Worm (Caenorhabditis elegans) whole organism, young adult: ENCODE results near the gene C27C12.4.

Experiments used
- B0261.1 ChIP-seq: sonication (generic microtip); optimal IDR thresholded peaks from 2 replicates; lab custom pipeline; 2016; ENCODE audit warnings: mild to moderate bottlenecking, missing genetic modification characterization, moderate library complexity, missing compliant biosample characterization
- B0336.3 ChIP-seq: fragments of 200-800 bp; sonication (Bioruptor generic); IDR thresholded peaks from 2 replicates; pipeline ENCODE4 v1.3.6; 2022; ENCODE audit warnings: missing genetic modification characterization, missing compliant biosample characterization
- C06A6.2 ChIP-seq: fragments of 200-800 bp; sonication (Bioruptor generic); conservative IDR thresholded peaks from 2 replicates; pipeline ENCODE4 v1.3.6; 2022; ENCODE audit warnings: missing genetic modification characterization, missing compliant biosample characterization
- D2030.7 ChIP-seq: fragments of 200-800 bp; sonication (Bioruptor generic); IDR thresholded peaks from 2 replicates; pipeline ENCODE4 v1.3.6; 2022; ENCODE audit warnings: missing genetic modification reagents, missing genetic modification characterization, missing compliant biosample characterization
- F10E7.11 ChIP-seq: sonication (generic microtip); optimal IDR thresholded peaks from 2 replicates; lab custom pipeline; 2017; ENCODE audit warnings: mild to moderate bottlenecking, missing genetic modification characterization, moderate library complexity, missing compliant biosample characterization
- F23B12.7 ChIP-seq: sonication (generic microtip); optimal IDR thresholded peaks from 2 replicates; lab custom pipeline; 2017; ENCODE audit warnings: missing genetic modification characterization, mild to moderate bottlenecking, missing compliant biosample characterization, antibody characterized with exemption, moderate library complexity; ENCODE audit not compliant: insufficient read depth
- F57C9.4 ChIP-seq: sonication (generic microtip); optimal IDR thresholded peaks from 2 replicates; lab custom pipeline; 2017; ENCODE audit warnings: mild to moderate bottlenecking, missing genetic modification characterization, missing compliant biosample characterization
- Y95B8A.8 ChIP-seq: fragments of 200-800 bp; sonication (Bioruptor generic); IDR thresholded peaks from 2 replicates; pipeline ENCODE4 v1.3.6; 2022; ENCODE audit warnings: missing genetic modification reagents, missing genetic modification characterization, missing compliant biosample characterization
- ZK185.1 ChIP-seq: sonication (generic microtip); optimal IDR thresholded peaks from 2 replicates; lab custom pipeline; 2016; ENCODE audit warnings: mild to moderate bottlenecking, missing genetic modification characterization, missing compliant biosample characterization; ENCODE audit not compliant: poor library complexity, severe bottlenecking
- ama-1 ChIP-seq, 3 experiments: fragments of 150-350 bp in 1 of 3; sonication (generic microtip) in 2 of 3; optimal IDR thresholded peaks; 2 replicates each; lab custom pipeline; 2014 to 2018; ENCODE audit warnings: missing biosample characterization in 2 of 3, missing genetic modification characterization in 2 of 3, missing genetic modification reagents in 2 of 3
- attf-5 ChIP-seq: fragments of 200-800 bp; sonication (Bioruptor generic); optimal IDR thresholded peaks from 2 replicates; lab custom pipeline; 2018; ENCODE audit warnings: mild to moderate bottlenecking, missing genetic modification characterization, missing compliant biosample characterization
- bed-2 ChIP-seq: fragments of 200-800 bp; sonication (Bioruptor generic); IDR thresholded peaks from 2 replicates; pipeline ENCODE4 v1.3.6; 2022; ENCODE audit warnings: missing genetic modification reagents, missing genetic modification characterization, missing compliant biosample characterization
- cebp-1 ChIP-seq, 2 experiments: fragments of 200-800 bp in 1 of 2; sonication (Bioruptor generic) in 1 of 2; sonication (generic microtip) in 1 of 2; IDR thresholded peaks in 1 of 2; optimal IDR thresholded peaks in 1 of 2; 2 replicates each; pipeline versions ENCODE4 v1.3.6 to Lab custom; 2017 to 2022; ENCODE audit warnings: missing compliant biosample characterization in 2 of 2, missing genetic modification characterization in 2 of 2, mild to moderate bottlenecking in 1 of 2, missing genetic modification reagents in 1 of 2, moderate library complexity in 1 of 2
- ceh-27 ChIP-seq: fragments of 200-800 bp; sonication (Bioruptor generic); optimal IDR thresholded peaks from 2 replicates; lab custom pipeline; 2018; ENCODE audit warnings: mild to moderate bottlenecking, missing genetic modification characterization, moderate library complexity, missing compliant biosample characterization
- ceh-91 ChIP-seq: fragments of 200-800 bp; sonication (Bioruptor generic); IDR thresholded peaks from 2 replicates; pipeline ENCODE4 v1.3.6; 2022; ENCODE audit warnings: missing genetic modification reagents, missing genetic modification characterization, missing compliant biosample characterization
- dox-1 ChIP-seq: fragments of 200-800 bp; sonication (Bioruptor generic); IDR thresholded peaks from 2 replicates; pipeline ENCODE4 v1.3.6; 2022; ENCODE audit warnings: missing genetic modification reagents, missing genetic modification characterization, missing compliant biosample characterization
- dpff-1 ChIP-seq: sonication (generic microtip); optimal IDR thresholded peaks from 2 replicates; lab custom pipeline; 2017; ENCODE audit warnings: mild to moderate bottlenecking, missing genetic modification characterization, missing compliant biosample characterization
- ekl-4 ChIP-seq: fragments of 200-800 bp; sonication (Bioruptor generic); IDR thresholded peaks from 2 replicates; pipeline ENCODE4 v1.3.6; 2022; ENCODE audit warnings: missing genetic modification reagents, missing genetic modification characterization, missing compliant biosample characterization
- gei-17 ChIP-seq: fragments of 200-800 bp; sonication (Bioruptor generic); optimal IDR thresholded peaks from 2 replicates; lab custom pipeline; 2018; ENCODE audit warnings: mild to moderate bottlenecking, missing genetic modification characterization, missing compliant biosample characterization
- him-1 ChIP-seq: sonication (generic microtip); optimal IDR thresholded peaks from 2 replicates; lab custom pipeline; 2016; ENCODE audit warnings: missing genotype, missing genetic modification reagents, missing genetic modification characterization, missing compliant biosample characterization
- let-526 ChIP-seq: fragments of 200-800 bp; sonication (Bioruptor generic); IDR thresholded peaks from 2 replicates; pipeline ENCODE4 v1.3.6; 2022; ENCODE audit warnings: missing genetic modification reagents, missing genetic modification characterization, missing compliant biosample characterization
- let-607 ChIP-seq, 2 experiments: fragments of 200-800 bp in 1 of 2; sonication (Bioruptor generic) in 1 of 2; sonication (generic microtip) in 1 of 2; optimal IDR thresholded peaks; 2 replicates each; lab custom pipeline; 2016 to 2018; ENCODE audit warnings: mild to moderate bottlenecking in 2 of 2, missing compliant biosample characterization in 2 of 2, missing genetic modification characterization in 2 of 2, moderate library complexity in 2 of 2, missing genotype in 1 of 2
- lin-35 ChIP-seq, 3 experiments: fragments of 150-350 bp in 2 of 3; sonication (generic microtip) in 1 of 3; optimal IDR thresholded peaks; 2 replicates each; lab custom pipeline; 2014 to 2018; ENCODE audit warnings: missing biosample characterization in 3 of 3, missing genetic modification characterization in 3 of 3, missing genetic modification reagents in 3 of 3
- lin-40 ChIP-seq: sonication (generic microtip); optimal IDR thresholded peaks from 2 replicates; lab custom pipeline; 2016; ENCODE audit warnings: missing genetic modification characterization, mild to moderate bottlenecking, missing compliant biosample characterization, missing genotype, missing genetic modification reagents
- madf-8 ChIP-seq: fragments of 200-800 bp; sonication (Bioruptor generic); conservative IDR thresholded peaks from 2 replicates; pipeline ENCODE4 v1.3.6; 2022; ENCODE audit warnings: missing genetic modification reagents, missing genetic modification characterization, missing compliant biosample characterization
- mcd-1 ChIP-seq: fragments of 200-800 bp; sonication (Bioruptor generic); IDR thresholded peaks from 2 replicates; pipeline ENCODE4 v1.3.6; 2022; ENCODE audit warnings: missing genetic modification reagents, missing genetic modification characterization, missing compliant biosample characterization
- mel-28 ChIP-seq: sonication (generic microtip); optimal IDR thresholded peaks from 2 replicates; lab custom pipeline; 2016; ENCODE audit warnings: borderline replicate concordance, mild to moderate bottlenecking, missing genetic modification characterization, missing compliant biosample characterization
- nhr-80 ChIP-seq: sonication (generic microtip); optimal IDR thresholded peaks from 2 replicates; lab custom pipeline; 2016; ENCODE audit warnings: missing genetic modification characterization, missing compliant biosample characterization
- rcor-1 ChIP-seq: fragments of 200-800 bp; sonication (Bioruptor generic); IDR thresholded peaks from 2 replicates; pipeline ENCODE4 v1.3.6; 2022; ENCODE audit warnings: missing genetic modification reagents, missing genetic modification characterization, missing compliant biosample characterization
- rec-8 ChIP-seq, 2 experiments: sonication (generic microtip); optimal IDR thresholded peaks; 2 replicates each; lab custom pipeline; 2016; ENCODE audit warnings: mild to moderate bottlenecking in 2 of 2, missing genetic modification characterization in 2 of 2, missing genetic modification reagents in 2 of 2, missing genotype in 2 of 2, missing biosample characterization in 1 of 2, missing compliant biosample characterization in 1 of 2, moderate library complexity in 1 of 2
- repo-1 ChIP-seq: sonication (generic microtip); optimal IDR thresholded peaks from 2 replicates; lab custom pipeline; 2017; ENCODE audit warnings: mild to moderate bottlenecking, missing genetic modification characterization, missing compliant biosample characterization
- snpc-1.3 ChIP-seq: sonication (generic microtip); optimal IDR thresholded peaks from 2 replicates; lab custom pipeline; 2017; ENCODE audit warnings: missing genetic modification characterization, mild to moderate bottlenecking, missing compliant biosample characterization, antibody characterized with exemption, moderate library complexity, missing genotype, missing genetic modification reagents; ENCODE audit not compliant: insufficient read depth
- snpc-4 ChIP-seq, 5 experiments: fragments of 150-350 bp in 1 of 5; sonication (generic microtip) in 4 of 5; optimal IDR thresholded peaks; 2 replicates each; lab custom pipeline; 2014 to 2018; ENCODE audit warnings: missing genetic modification characterization in 5 of 5, missing biosample characterization in 3 of 5, antibody characterized with exemption in 2 of 5, mild to moderate bottlenecking in 2 of 5, missing compliant biosample characterization in 2 of 5, missing genotype in 2 of 5, moderate library complexity in 2 of 5, missing genetic modification reagents in 1 of 5
- somi-1 ChIP-seq: fragments of 200-800 bp; sonication (Bioruptor generic); optimal IDR thresholded peaks from 2 replicates; lab custom pipeline; 2018; ENCODE audit warnings: mild to moderate bottlenecking, missing genetic modification characterization, missing compliant biosample characterization
- sptf-2 ChIP-seq: fragments of 200-800 bp; sonication (Bioruptor generic); optimal IDR thresholded peaks from 2 replicates; lab custom pipeline; 2018; ENCODE audit warnings: mild to moderate bottlenecking, missing genetic modification characterization, missing compliant biosample characterization
- tlf-1 ChIP-seq: fragments of 200-800 bp; sonication (Bioruptor generic); optimal IDR thresholded peaks from 2 replicates; lab custom pipeline; 2018; ENCODE audit warnings: mild to moderate bottlenecking, missing genetic modification characterization, missing compliant biosample characterization
- unc-62 ChIP-seq: fragments of 150-350 bp; optimal IDR thresholded peaks from 2 replicates; lab custom pipeline; 2014; ENCODE audit warnings: missing biosample characterization, missing genetic modification reagents, missing genetic modification characterization
- ztf-22 ChIP-seq: fragments of 200-800 bp; sonication (Bioruptor generic); optimal IDR thresholded peaks from 2 replicates; lab custom pipeline; 2018; ENCODE audit warnings: mild to moderate bottlenecking, missing genetic modification characterization, moderate library complexity, missing compliant biosample characterization
- ztf-28 ChIP-seq: fragments of 200-800 bp; sonication (Bioruptor generic); IDR thresholded peaks from 2 replicates; pipeline ENCODE4 v1.3.6; 2022; ENCODE audit warnings: missing genetic modification reagents, missing genetic modification characterization, missing compliant biosample characterization
- ztf-6 ChIP-seq: fragments of 200-800 bp; sonication (Bioruptor generic); IDR thresholded peaks from 2 replicates; pipeline ENCODE4 v1.3.6; 2022; ENCODE audit warnings: missing genetic modification reagents, missing genetic modification characterization, missing compliant biosample characterization

C27C12.4 gene

ce11 chrX:14810718-14811117, 43.2 kb upstream of the C27C12.4 start, which contains the start of gene atf-4 (continued):
- no peak for TF ChIP-seq F57C9.4 (tag; lab: Kevin White, UChicago)
- TF ChIP-seq attf-5 (GFP tag; lab: Kevin White, UChicago), result peak; percentile 46
- TF ChIP-seq Y95B8A.8 (GFP tag; lab: Robert Waterston, UW), result no peak
- TF ChIP-seq unc-62 (GFP tag; lab: Kevin White, UChicago), result no peak
- no peak for TF ChIP-seq D2030.7 (GFP tag; lab: Robert Waterston, UW)
- no peak for TF ChIP-seq ceh-91 (GFP tag; lab: Robert Waterston, UW)
- no peak for TF ChIP-seq ama-1 (optimal IDR thresholded peaks at IDR 0.05; lab: Kevin White, UChicago)
- TF ChIP-seq ama-1 (GFP tag; optimal IDR thresholded peaks at IDR 0.05; lab: Kevin White, UChicago), result no peak
- TF ChIP-seq ztf-22, result no peak
- peak; percentile 30; the same call in 1 of the 2 replicates for TF ChIP-seq mcd-1 (GFP tag; lab: Robert Waterston, UW)
- peak; percentile 46 for TF ChIP-seq lin-40 (tag; lab: Kevin White, UChicago)
- TF ChIP-seq tlf-1 (GFP tag; lab: Kevin White, UChicago), result no peak
- peak; percentile 46 for TF ChIP-seq repo-1 (tag; lab: Kevin White, UChicago)
- TF ChIP-seq snpc-1.3 (tag; lab: Kevin White, UChicago), result no peak
- TF ChIP-seq mel-28 (tag; lab: Kevin White, UChicago), result no peak
- peak; percentile 29; the same call in 1 of the 2 replicates for TF ChIP-seq C06A6.2
- TF ChIP-seq sptf-2 (GFP tag; lab: Kevin White, UChicago), result no peak
- no peak for TF ChIP-seq bed-2 (GFP tag; lab: Robert Waterston, UW)
- TF ChIP-seq B0336.3 (GFP tag; lab: Robert Waterston, UW), result peak; percentile 28; the same call in 1 of the 2 replicates
- no peak for TF ChIP-seq F10E7.11 (tag; lab: Kevin White, UChicago)
- TF ChIP-seq ztf-28, result no peak
- TF ChIP-seq nhr-80 (tag; lab: Kevin White, UChicago), result peak; percentile 72
- TF ChIP-seq let-526 (GFP tag; lab: Robert Waterston, UW), result no peak
- TF ChIP-seq ceh-27 (GFP tag; lab: Kevin White, UChicago), result peak; percentile 12
- TF ChIP-seq ekl-4 (GFP tag; lab: Robert Waterston, UW), result no peak

- TF ChIP-seq ceh-91 (GFP tag; lab: Robert Waterston, UW) (no peak), ZK185.1 (tag; lab: Kevin White, UChicago) (no peak), B0261.1 (tag; lab: Kevin White, UChicago) (no peak), dpff-1 (tag; lab: Kevin White, UChicago) (no peak), B0336.3 (GFP tag; lab: Robert Waterston, UW) (no peak)
Observed at ce11 chrX:14812061-14812460, 41.8 kb upstream of the C27C12.4 start, which contains the start of gene T04C10.3. TSS of gene T04C10.3 (plus strand) at chrX:14812361.

- no peak for TF ChIP-seq cebp-1 (GFP tag; IDR thresholded peaks at IDR 0.05; lab: Robert Waterston, UW)
- TF ChIP-seq cebp-1 (tag; optimal IDR thresholded peaks at IDR 0.05; lab: Kevin White, UChicago), result peak; percentile 56
- peak; percentile 4 for TF ChIP-seq repo-1 (tag; lab: Kevin White, UChicago)
- no peak for TF ChIP-seq snpc-4 (GFP tag; optimal IDR thresholded peaks at IDR 0.05; lab: Kevin White, UChicago)
- TF ChIP-seq snpc-4 (tag; optimal IDR thresholded peaks at IDR 0.05; lab: Kevin White, UChicago), result peak in 3 of 4 experiments; percentile 6 to 41 (median 17)
- peak; percentile 19 for TF ChIP-seq ceh-27 (GFP tag; lab: Kevin White, UChicago)
- peak in 1 of 2 experiments; percentile 8 for TF ChIP-seq let-607 (tag; optimal IDR thresholded peaks at IDR 0.05; lab: Kevin White, UChicago)
- TF ChIP-seq somi-1 (GFP tag; lab: Kevin White, UChicago), result peak; percentile 10
- peak; percentile 43; the same call in 1 of the 2 replicates for TF ChIP-seq dox-1 (GFP tag; lab: Robert Waterston, UW)
- TF ChIP-seq rcor-1 (GFP tag; lab: Robert Waterston, UW), result 0 out of 2 replicates have a peak, but pooled peaks have one; percentile 19
- no peak for TF ChIP-seq rec-8 (tag; optimal IDR thresholded peaks at IDR 0.05; lab: Kevin White, UChicago)
- no peak for TF ChIP-seq ztf-6 (GFP tag; lab: Robert Waterston, UW)
- 0 out of 2 replicates have a peak, but pooled peaks have one; percentile 16 for TF ChIP-seq mcd-1 (GFP tag; lab: Robert Waterston, UW)
- peak; percentile 45 for TF ChIP-seq F23B12.7
- peak; percentile 68 for TF ChIP-seq ZK185.1 (tag; lab: Kevin White, UChicago)
- TF ChIP-seq lin-35 (GFP tag; optimal IDR thresholded peaks at IDR 0.05; lab: Kevin White, UChicago), result peak in 1 of 3 experiments; percentile 21
- TF ChIP-seq lin-40 (tag; lab: Kevin White, UChicago), result peak; percentile 92
- TF ChIP-seq gei-17 (GFP tag; lab: Kevin White, UChicago), result peak; percentile 91
- no peak for TF ChIP-seq him-1 (tag; lab: Kevin White, UChicago)
- TF ChIP-seq nhr-80 (tag; lab: Kevin White, UChicago), result peak; percentile 19
- TF ChIP-seq madf-8 (GFP tag; lab: Robert Waterston, UW), result no peak
- peak; percentile 36 for TF ChIP-seq tlf-1 (GFP tag; lab: Kevin White, UChicago)
Observed at ce11 chrX:14813398-14813797, 40.5 kb upstream of the C27C12.4 start.
